Worm (Caenorhabditis elegans) whole organism, mixed stage, embryonic: ENCODE results near the gene srw-109.

ENCODE experiments used
- elt-1 ChIP-seq: sonication (generic microtip); optimal IDR thresholded peaks from 2 replicates; lab custom pipeline; 2017; ENCODE audit warnings: missing genetic modification characterization, mild to moderate bottlenecking, missing compliant biosample characterization, antibody characterized with exemption, moderate library complexity, borderline replicate concordance; ENCODE audit not compliant: insufficient read depth
- flh-1 ChIP-seq: fragments of 200-800 bp; sonication (Bioruptor generic); optimal IDR thresholded peaks from 2 replicates; lab custom pipeline; 2018; ENCODE audit warnings: mild to moderate bottlenecking, missing genetic modification characterization, moderate library complexity, missing compliant biosample characterization
- nhr-28 ChIP-seq: fragments of 150-350 bp; optimal IDR thresholded peaks from 2 replicates; lab custom pipeline; 2014; ENCODE audit warnings: missing biosample characterization, missing genetic modification characterization
- pha-4 ChIP-seq: fragments of 150-350 bp; optimal IDR thresholded peaks from 2 replicates; lab custom pipeline; 2018; ENCODE audit warnings: missing biosample characterization, missing genetic modification reagents, missing genetic modification characterization

ce11 chrV:628527-628926 is 19.8 kb upstream of the srw-109 start, which contains the start of gene F48G7.9:
- TF ChIP-seq nhr-28 (tag; lab: Kevin White, UChicago) (no peak), elt-1 (no peak), flh-1 (GFP tag; lab: Kevin White, UChicago) (no peak), pha-4 (tag; lab: Kevin White, UChicago) (no peak)
